Worm (Caenorhabditis elegans) whole organism, L3 larva: ENCODE results near the gene C13F10.5.

ENCODE experiments used
- R02D3.7 ChIP-seq: fragments of 150-350 bp; optimal IDR thresholded peaks from 2 replicates; lab custom pipeline; 2014; ENCODE audit warnings: missing biosample characterization, missing genetic modification characterization
- ZK546.5 ChIP-seq: sonication (generic microtip); optimal IDR thresholded peaks from 2 replicates; lab custom pipeline; 2017; ENCODE audit warnings: missing biosample characterization, missing genetic modification characterization
- aly-2 ChIP-seq: fragments of 150-350 bp; optimal IDR thresholded peaks from 2 replicates; lab custom pipeline; 2014; ENCODE audit warnings: missing biosample characterization, missing genetic modification characterization
- ama-1 ChIP-seq: fragments of 150-350 bp; optimal IDR thresholded peaks from 2 replicates; lab custom pipeline; 2018
- ceh-28 ChIP-seq: fragments of 150-350 bp; optimal IDR thresholded peaks from 2 replicates; lab custom pipeline; 2014; ENCODE audit warnings: missing biosample characterization, missing genetic modification reagents, missing genetic modification characterization
- ceh-82 ChIP-seq: fragments of 150-350 bp; optimal IDR thresholded peaks from 2 replicates; lab custom pipeline; 2014; ENCODE audit warnings: missing biosample characterization, missing genetic modification characterization
- ceh-9 ChIP-seq: sonication (generic microtip); optimal IDR thresholded peaks from 2 replicates; lab custom pipeline; 2018; ENCODE audit warnings: missing biosample characterization, missing genetic modification characterization
- daf-12 ChIP-seq: fragments of 150-350 bp; optimal IDR thresholded peaks from 2 replicates; lab custom pipeline; 2014; ENCODE audit warnings: missing biosample characterization, missing genetic modification reagents, missing genetic modification characterization
- egl-27 ChIP-seq: sonication (generic microtip); optimal IDR thresholded peaks from 4 replicates; lab custom pipeline; 2017; ENCODE audit warnings: missing biosample characterization, missing genetic modification reagents, missing genetic modification characterization
- egl-5 ChIP-seq: fragments of 150-350 bp; optimal IDR thresholded peaks from 2 replicates; lab custom pipeline; 2017; ENCODE audit warnings: missing biosample characterization, missing genetic modification reagents, missing genetic modification characterization, inconsistent platforms
- elt-1 ChIP-seq: fragments of 150-350 bp; optimal IDR thresholded peaks from 2 replicates; lab custom pipeline; 2014; ENCODE audit warnings: missing biosample characterization, missing genetic modification characterization
- elt-2 ChIP-seq: sonication (generic microtip); optimal IDR thresholded peaks from 2 replicates; lab custom pipeline; 2016; ENCODE audit warnings: missing genetic modification reagents, mild to moderate bottlenecking, missing genetic modification characterization, missing compliant biosample characterization
- elt-3 ChIP-seq, 3 experiments: fragments of 150-350 bp in 1 of 3; sonication (generic microtip) in 2 of 3; optimal IDR thresholded peaks; 2 replicates in 2 of 3; 4 replicates in 1 of 3; lab custom pipeline; 2014 to 2017; ENCODE audit warnings: missing biosample characterization in 3 of 3, missing genetic modification characterization in 3 of 3
- eor-1 ChIP-seq, 2 experiments: fragments of 150-350 bp; optimal IDR thresholded peaks; 2 replicates each; lab custom pipeline; 2014 to 2018; ENCODE audit warnings: missing biosample characterization in 2 of 2, missing genetic modification characterization in 2 of 2
- fkh-2 ChIP-seq: fragments of 150-350 bp; optimal IDR thresholded peaks from 2 replicates; lab custom pipeline; 2014; ENCODE audit warnings: missing biosample characterization, missing genetic modification reagents, missing genetic modification characterization
- hmg-11 ChIP-seq: sonication (generic microtip); optimal IDR thresholded peaks from 2 replicates; lab custom pipeline; 2016; ENCODE audit warnings: missing genetic modification characterization, missing compliant biosample characterization
- jun-1 ChIP-seq: fragments of 150-350 bp; optimal IDR thresholded peaks from 2 replicates; lab custom pipeline; 2014; ENCODE audit warnings: missing biosample characterization, missing genetic modification reagents, missing genetic modification characterization
- lin-15B ChIP-seq: fragments of 150-350 bp; optimal IDR thresholded peaks from 2 replicates; lab custom pipeline; 2014; ENCODE audit warnings: missing biosample characterization, missing genetic modification characterization
- lin-39 ChIP-seq: fragments of 150-350 bp; optimal IDR thresholded peaks from 2 replicates; lab custom pipeline; 2018; ENCODE audit warnings: missing biosample characterization, missing genetic modification reagents, missing genetic modification characterization
- lsy-12 ChIP-seq: sonication (generic microtip); optimal IDR thresholded peaks from 2 replicates; lab custom pipeline; 2016; ENCODE audit warnings: mild to moderate bottlenecking, missing genetic modification characterization, missing compliant biosample characterization
- mdl-1 ChIP-seq: fragments of 150-350 bp; optimal IDR thresholded peaks from 2 replicates; lab custom pipeline; 2014; ENCODE audit warnings: missing biosample characterization, missing genetic modification characterization
- mml-1 ChIP-seq: fragments of 150-350 bp; sonication (generic microtip); optimal IDR thresholded peaks from 3 replicates; lab custom pipeline; 2014; ENCODE audit warnings: missing biosample characterization, missing genetic modification characterization
- nfya-1 ChIP-seq: sonication (generic microtip); optimal IDR thresholded peaks from 2 replicates; lab custom pipeline; 2017; ENCODE audit warnings: missing genetic modification characterization, mild to moderate bottlenecking, missing compliant biosample characterization, antibody characterized with exemption, moderate library complexity; ENCODE audit not compliant: insufficient read depth
- nhr-11 ChIP-seq: fragments of 150-350 bp; optimal IDR thresholded peaks from 2 replicates; lab custom pipeline; 2014; ENCODE audit warnings: missing biosample characterization, missing genetic modification characterization
- nhr-12 ChIP-seq: fragments of 150-350 bp; optimal IDR thresholded peaks from 2 replicates; lab custom pipeline; 2014; ENCODE audit warnings: missing biosample characterization, missing genetic modification characterization
- nhr-23 ChIP-seq: fragments of 150-350 bp; optimal IDR thresholded peaks from 2 replicates; lab custom pipeline; 2014; ENCODE audit warnings: missing biosample characterization, missing genetic modification reagents, missing genetic modification characterization
- nhr-237 ChIP-seq: fragments of 150-350 bp; optimal IDR thresholded peaks from 2 replicates; lab custom pipeline; 2014; ENCODE audit warnings: missing biosample characterization, missing genetic modification characterization
- nhr-25 ChIP-seq: sonication (generic microtip); optimal IDR thresholded peaks from 2 replicates; lab custom pipeline; 2017; ENCODE audit warnings: missing biosample characterization, missing genetic modification characterization
- nhr-28 ChIP-seq: fragments of 150-350 bp; optimal IDR thresholded peaks from 2 replicates; lab custom pipeline; 2014; ENCODE audit warnings: missing biosample characterization, missing genetic modification characterization
- nhr-43 ChIP-seq: sonication (generic microtip); optimal IDR thresholded peaks from 2 replicates; lab custom pipeline; 2016; ENCODE audit warnings: mild to moderate bottlenecking, missing genetic modification characterization, missing compliant biosample characterization; ENCODE audit not compliant: poor library complexity, severe bottlenecking
- nhr-67 ChIP-seq: fragments of 150-350 bp; optimal IDR thresholded peaks from 2 replicates; lab custom pipeline; 2014; ENCODE audit warnings: missing biosample characterization, missing genetic modification characterization
- nhr-76 ChIP-seq: fragments of 150-350 bp; sonication (generic microtip); optimal IDR thresholded peaks from 5 replicates; lab custom pipeline; 2014; ENCODE audit warnings: missing biosample characterization, missing genetic modification characterization
- nhr-77 ChIP-seq: fragments of 150-350 bp; optimal IDR thresholded peaks from 2 replicates; lab custom pipeline; 2014; ENCODE audit warnings: missing biosample characterization, missing genetic modification characterization
- pha-4 ChIP-seq: fragments of 150-350 bp; optimal IDR thresholded peaks from 2 replicates; lab custom pipeline; 2014; ENCODE audit warnings: missing biosample characterization, missing genetic modification reagents, missing genetic modification characterization
- pqm-1 ChIP-seq: fragments of 150-350 bp; optimal IDR thresholded peaks from 2 replicates; lab custom pipeline; 2017; ENCODE audit warnings: missing biosample characterization, missing genetic modification characterization, inconsistent platforms
- sea-2 ChIP-seq: fragments of 150-350 bp; sonication (generic microtip); optimal IDR thresholded peaks from 4 replicates; lab custom pipeline; 2014; ENCODE audit warnings: missing biosample characterization, missing genetic modification reagents, missing genetic modification characterization
- snpc-4 ChIP-seq: fragments of 150-350 bp; optimal IDR thresholded peaks from 2 replicates; lab custom pipeline; 2014; ENCODE audit warnings: missing biosample characterization, missing genetic modification characterization
- tbx-2 ChIP-seq: sonication (generic microtip); optimal IDR thresholded peaks from 2 replicates; lab custom pipeline; 2016; ENCODE audit warnings: mild to moderate bottlenecking, missing genetic modification characterization, missing compliant biosample characterization
- unc-39 ChIP-seq: sonication (generic microtip); optimal IDR thresholded peaks from 4 replicates; lab custom pipeline; 2017; ENCODE audit warnings: missing biosample characterization, missing genetic modification characterization
- unc-62 ChIP-seq: fragments of 150-350 bp; sonication (generic microtip); optimal IDR thresholded peaks from 4 replicates; lab custom pipeline; 2014; ENCODE audit warnings: missing biosample characterization, missing genetic modification reagents, missing genetic modification characterization
- zag-1 ChIP-seq: fragments of 150-350 bp; optimal IDR thresholded peaks from 2 replicates; lab custom pipeline; 2014; ENCODE audit warnings: missing biosample characterization, missing genetic modification characterization
- ztf-11 ChIP-seq: fragments of 150-350 bp; optimal IDR thresholded peaks from 2 replicates; lab custom pipeline; 2014; ENCODE audit warnings: missing biosample characterization, missing genetic modification characterization
- ztf-4 ChIP-seq: fragments of 150-350 bp; optimal IDR thresholded peaks from 2 replicates; lab custom pipeline; 2014; ENCODE audit warnings: missing biosample characterization, missing genetic modification characterization

The C13F10.5 gene

DNA sequence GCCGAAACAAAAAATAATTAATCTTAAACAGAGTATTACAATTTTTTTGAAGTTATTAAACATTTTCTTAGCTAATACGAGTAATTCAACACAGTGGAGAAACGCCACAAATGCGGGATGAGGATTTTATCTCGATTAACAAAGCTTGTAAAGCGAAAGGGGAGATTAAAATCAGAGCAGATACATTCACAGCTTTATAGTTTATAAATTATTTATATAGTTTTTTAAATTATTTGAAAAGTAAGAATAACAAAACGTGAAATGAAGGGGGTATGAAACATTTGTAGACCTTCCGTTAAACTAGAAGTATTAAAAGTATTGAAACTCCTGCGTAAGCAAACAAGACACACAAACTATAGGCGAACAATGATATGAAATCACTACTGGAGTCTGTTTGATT, 36.2 kb upstream of the C13F10.5 start, which contains the start of gene C05C8.8:
TSS of gene C05C8.8 (minus strand) at position 101 of the 400 bp plus-strand sequence.
- TF ChIP-seq elt-2 (tag; lab: Kevin White, UChicago): no peak
- no peak for TF ChIP-seq jun-1
- TF ChIP-seq ceh-82 (tag; lab: Kevin White, UChicago): no peak

DNA sequence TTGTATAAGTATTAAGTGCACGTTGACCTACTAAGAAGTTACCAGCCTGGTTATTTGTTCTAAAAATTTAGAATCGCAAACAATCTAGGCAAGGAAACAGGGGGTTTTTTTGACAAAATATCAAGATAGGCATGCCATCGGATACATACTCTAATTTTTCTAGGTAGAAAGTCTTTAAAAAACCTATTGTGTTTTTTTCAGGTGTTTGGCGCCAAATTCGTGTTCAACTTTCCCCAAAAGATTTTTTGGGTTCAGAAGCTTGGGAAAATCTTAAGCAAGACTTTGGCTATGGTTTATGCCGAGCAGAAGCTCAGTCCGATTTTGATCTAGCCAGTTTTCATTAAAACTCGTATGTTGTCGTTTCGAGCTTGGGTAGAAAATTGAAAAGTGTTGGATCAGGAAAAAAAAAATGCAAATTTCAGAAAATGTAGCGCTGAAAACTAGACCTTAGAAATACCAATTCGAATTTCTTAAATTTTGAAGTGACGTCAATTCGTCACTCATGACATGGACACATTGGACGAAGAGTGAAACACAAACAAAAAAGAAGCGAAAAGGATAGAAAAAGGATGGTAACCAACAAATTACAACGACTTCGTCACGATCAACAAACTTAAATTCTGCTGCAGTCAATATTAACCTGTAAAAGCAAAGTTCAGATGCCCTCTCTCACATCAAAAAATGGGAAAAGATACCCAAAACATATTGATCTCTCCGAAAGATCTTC, 29.5 kb upstream of the C13F10.5 start:
- TF ChIP-seq nhr-11 (tag; lab: Kevin White, UChicago): no peak
- no peak for TF ChIP-seq ztf-4 (tag; lab: Kevin White, UChicago)
- TF ChIP-seq ama-1 (lab: Kevin White, UChicago): no peak
- TF ChIP-seq mml-1 (tag; lab: Kevin White, UChicago): no peak
- TF ChIP-seq jun-1: no peak
- no peak for TF ChIP-seq zag-1 (tag; lab: Kevin White, UChicago)
- TF ChIP-seq nhr-237 (tag; lab: Kevin White, UChicago): no peak

DNA sequence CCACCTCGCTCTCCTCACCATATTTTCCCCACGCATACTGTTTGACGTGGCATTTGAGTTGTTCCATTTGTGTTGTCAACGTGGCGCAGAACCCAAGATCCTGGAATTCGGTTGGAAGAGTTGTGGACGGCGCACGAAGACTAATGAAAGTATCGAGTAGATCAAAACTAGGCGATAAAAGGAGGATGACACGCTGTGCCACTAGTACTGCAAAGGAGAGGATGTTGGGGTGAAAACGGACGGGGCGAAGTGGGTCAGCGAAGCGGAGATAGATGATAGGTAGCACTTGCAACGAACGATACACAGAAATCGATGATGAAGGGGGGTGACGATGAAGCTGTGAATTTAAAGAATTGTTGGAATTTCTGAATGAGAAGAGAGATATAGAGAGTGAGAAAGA, 28.1 kb upstream of the C13F10.5 start, which contains the start of gene C05C8.7:
TSS of gene C05C8.7 (minus strand) at position 100 of the 400 bp plus-strand sequence.
- TF ChIP-seq nhr-23: peak; percentile 55
- no peak for TF ChIP-seq mdl-1 (tag; lab: Kevin White, UChicago)

DNA sequence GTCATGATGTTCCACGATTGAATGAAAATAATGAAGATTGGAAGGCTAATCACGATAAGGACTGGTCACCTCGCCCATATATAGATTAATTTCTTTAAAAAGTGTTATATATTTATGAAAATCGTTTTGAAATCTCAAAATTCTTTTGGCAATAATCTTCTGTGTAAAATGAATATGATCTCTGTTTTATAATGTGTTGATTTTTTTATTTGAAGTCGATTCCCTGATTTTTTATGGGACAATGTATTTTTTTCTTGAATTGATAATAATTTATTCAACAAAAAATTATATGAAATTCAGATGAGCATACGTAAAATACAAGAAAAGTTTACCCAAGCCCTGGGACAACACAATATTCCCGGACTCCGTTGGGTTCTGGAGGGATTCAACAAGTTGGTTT, 20.6 kb upstream of the C13F10.5 start, which contains the start of gene C05C8.1:
TSS of gene C05C8.1 (plus strand) at position 301 of the 400 bp plus-strand sequence.
- TF ChIP-seq nhr-67 (tag; lab: Kevin White, UChicago) (no peak), egl-5 (no peak), aly-2 (tag; lab: Kevin White, UChicago) (no peak), nhr-12 (tag; lab: Kevin White, UChicago) (no peak), mml-1 (tag; lab: Kevin White, UChicago) (no peak), elt-1 (tag; lab: Kevin White, UChicago) (no peak), ZK546.5 (tag; lab: Kevin White, UChicago) (no peak)

DNA sequence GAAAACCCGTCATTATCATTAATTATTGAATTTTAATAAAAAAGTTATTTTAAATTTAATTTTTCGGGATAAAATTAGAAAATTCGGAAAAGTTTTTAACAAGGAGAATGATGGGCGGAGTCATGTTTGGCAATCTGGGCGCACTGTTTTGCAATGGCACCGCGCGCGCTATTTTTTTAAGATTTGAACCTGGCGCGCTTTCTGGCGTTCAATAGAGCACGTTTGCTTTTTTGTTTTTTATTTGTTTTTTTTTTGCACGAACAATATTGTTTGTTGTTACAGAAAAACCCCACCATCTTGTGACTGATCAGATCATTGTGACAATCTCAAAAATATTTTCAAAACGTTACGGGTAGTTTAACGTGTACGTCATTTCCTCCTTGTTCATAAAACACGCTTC, 18.2 kb upstream of the C13F10.5 start, which contains the start of gene hyls-1:
TSS of gene hyls-1 (plus strand) at position 249 of the 400 bp plus-strand sequence.
- TF ChIP-seq unc-39 (tag; lab: Kevin White, UChicago) (no peak), nhr-76 (tag; lab: Kevin White, UChicago) (no peak), pqm-1 (peak; percentile 31), elt-3 (tag; optimal IDR thresholded peaks at IDR 0.05; lab: Kevin White, UChicago) (no peak), tbx-2 (tag; lab: Kevin White, UChicago) (no peak), snpc-4 (tag; lab: Kevin White, UChicago) (peak; percentile 57), nhr-11 (tag; lab: Kevin White, UChicago) (no peak), egl-27 (tag; lab: Kevin White, UChicago) (no peak), ama-1 (lab: Kevin White, UChicago) (peak; percentile 32), nhr-43 (tag; lab: Kevin White, UChicago) (peak; percentile 92), nfya-1 (tag; lab: Kevin White, UChicago) (peak; percentile 91), sea-2 (GFP tag; lab: Kevin White, UChicago) (no peak), lin-15B (tag; lab: Kevin White, UChicago) (peak; percentile 92), fkh-2 (no peak), mml-1 (tag; lab: Kevin White, UChicago) (no peak), eor-1 (tag; optimal IDR thresholded peaks at IDR 0.05; lab: Kevin White, UChicago) (no peak), hmg-11 (tag; lab: Kevin White, UChicago) (peak; percentile 86), ceh-9 (tag; lab: Kevin White, UChicago) (no peak), nhr-28 (tag; lab: Kevin White, UChicago) (no peak), pha-4 (tag; lab: Kevin White, UChicago) (peak; percentile 96), nhr-77 (tag; lab: Kevin White, UChicago) (no peak), aly-2 (tag; lab: Kevin White, UChicago) (no peak), ceh-28 (tag; lab: Kevin White, UChicago) (peak; percentile 65), jun-1 (no peak), nhr-23 (peak; percentile 94), ceh-82 (tag; lab: Kevin White, UChicago) (peak; percentile 57), daf-12 (tag; lab: Kevin White, UChicago) (no peak), R02D3.7 (tag; lab: Kevin White, UChicago) (peak; percentile 69), ztf-11 (no peak), egl-5 (peak; percentile 95), nhr-67 (tag; lab: Kevin White, UChicago) (no peak), mdl-1 (tag; lab: Kevin White, UChicago) (no peak), nhr-25 (tag; lab: Kevin White, UChicago) (peak; percentile 80), ZK546.5 (tag; lab: Kevin White, UChicago) (no peak), elt-2 (tag; lab: Kevin White, UChicago) (peak; percentile 51), unc-62 (GFP tag; lab: Kevin White, UChicago) (no peak), lin-39 (tag; lab: Kevin White, UChicago) (peak; percentile 56), lsy-12 (tag; lab: Kevin White, UChicago) (no peak)
